Fruit fly (Drosophila melanogaster) whole organism, prepupa: ENCODE measurements around the gene Obp8a.
A peak's percentile ranks its signal among the peaks of the same experiment; 100 is the strongest.

ENCODE experiments used
- Blimp-1 ChIP-seq: fragments of 200-800 bp; sonication (Bioruptor generic); optimal IDR thresholded peaks from 3 replicates; lab custom pipeline; 2017; ENCODE audit warnings: missing biosample characterization, missing genetic modification characterization, mild to moderate bottlenecking, moderate library complexity, missing genetic modification reagents
- CG10631 ChIP-seq: fragments of 200-800 bp; sonication (Bioruptor generic); optimal IDR thresholded peaks from 2 replicates; lab custom pipeline; 2016; ENCODE audit warnings: missing biosample characterization, missing genetic modification characterization
- CG10669 ChIP-seq: fragments of 200-800 bp; sonication (Bioruptor generic); optimal IDR thresholded peaks from 3 replicates; lab custom pipeline; 2018; ENCODE audit warnings: missing biosample characterization, mild to moderate bottlenecking, missing genetic modification characterization, moderate library complexity
- CG11294 ChIP-seq: fragments of 200-800 bp; sonication (Bioruptor generic); IDR thresholded peaks from 2 replicates; pipeline ENCODE4 v1.3.6; 2022; ENCODE audit warnings: missing biosample characterization, missing genetic modification characterization
- CG11762 ChIP-seq: fragments of 200-800 bp; sonication (Bioruptor generic); optimal IDR thresholded peaks from 3 replicates; lab custom pipeline; 2016; ENCODE audit warnings: missing biosample characterization, missing genetic modification characterization; ENCODE audit not compliant: insufficient read depth
- CG11902 ChIP-seq: fragments of 200-800 bp; sonication (Bioruptor generic); optimal IDR thresholded peaks from 3 replicates; lab custom pipeline; 2016; ENCODE audit warnings: missing biosample characterization, missing genetic modification characterization
- CG15336 ChIP-seq: fragments of 200-800 bp; sonication (Bioruptor generic); IDR thresholded peaks from 2 replicates; pipeline ENCODE4 v1.3.6; 2022; ENCODE audit warnings: missing biosample characterization, missing genetic modification characterization
- CG3032 ChIP-seq: fragments of 200-800 bp; optimal IDR thresholded peaks from 2 replicates; lab custom pipeline; 2019; ENCODE audit warnings: missing biosample characterization, mild to moderate bottlenecking, missing genetic modification characterization, moderate library complexity
- CG31627 ChIP-seq: fragments of 200-800 bp; sonication (Bioruptor generic); optimal IDR thresholded peaks from 3 replicates; lab custom pipeline; 2016; ENCODE audit warnings: missing biosample characterization, missing genetic modification characterization
- CG32006 ChIP-seq: fragments of 200-800 bp; sonication (Bioruptor generic); optimal IDR thresholded peaks from 3 replicates; lab custom pipeline; 2017; ENCODE audit warnings: missing biosample characterization, mild to moderate bottlenecking, missing genetic modification characterization
- CG34406 ChIP-seq: fragments of 200-800 bp; sonication (Bioruptor generic); optimal IDR thresholded peaks from 3 replicates; lab custom pipeline; 2016; ENCODE audit warnings: missing biosample characterization, missing genetic modification characterization
- CG3919 ChIP-seq: fragments of 200-800 bp; sonication (Bioruptor generic); optimal IDR thresholded peaks from 3 replicates; lab custom pipeline; 2016; ENCODE audit warnings: missing biosample characterization, missing genetic modification characterization
- CG6163 ChIP-seq: fragments of 200-800 bp; sonication (Bioruptor generic); IDR thresholded peaks from 3 replicates; pipeline ENCODE4 v1.3.6; 2022; ENCODE audit warnings: missing biosample characterization, missing genetic modification characterization
- CG6276 ChIP-seq: fragments of 200-800 bp; sonication (Bioruptor generic); optimal IDR thresholded peaks from 2 replicates; lab custom pipeline; 2017; ENCODE audit warnings: missing biosample characterization, mild to moderate bottlenecking, missing genetic modification characterization
- CG6792 ChIP-seq: fragments of 200-800 bp; sonication (Bioruptor generic); optimal IDR thresholded peaks from 3 replicates; lab custom pipeline; 2016; ENCODE audit warnings: missing biosample characterization, missing genetic modification characterization
- CG6808 ChIP-seq: fragments of 200-800 bp; sonication (Bioruptor generic); optimal IDR thresholded peaks from 3 replicates; lab custom pipeline; 2017; ENCODE audit warnings: missing biosample characterization, missing genetic modification characterization, mild to moderate bottlenecking, moderate library complexity, missing genetic modification reagents
- CG6854 ChIP-seq: fragments of 200-800 bp; sonication (Bioruptor generic); optimal IDR thresholded peaks from 2 replicates; lab custom pipeline; 2017; ENCODE audit warnings: missing biosample characterization, mild to moderate bottlenecking, missing genetic modification characterization
- CG8119 ChIP-seq: fragments of 200-800 bp; sonication (Bioruptor generic); IDR thresholded peaks from 3 replicates; pipeline ENCODE4 v1.3.6; 2022; ENCODE audit warnings: missing biosample characterization, missing genetic modification characterization
- CG8319 ChIP-seq: fragments of 200-800 bp; sonication (Bioruptor generic); optimal IDR thresholded peaks from 3 replicates; lab custom pipeline; 2016; ENCODE audit warnings: missing biosample characterization, missing genetic modification characterization
- CG8632 ChIP-seq: fragments of 200-800 bp; sonication (Bioruptor generic); optimal IDR thresholded peaks from 3 replicates; lab custom pipeline; 2016; ENCODE audit warnings: missing biosample characterization, missing genetic modification characterization
- CG9139 ChIP-seq: fragments of 200-800 bp; sonication (Bioruptor generic); optimal IDR thresholded peaks from 3 replicates; lab custom pipeline; 2017; ENCODE audit warnings: missing biosample characterization, mild to moderate bottlenecking, missing genetic modification characterization
- Eip75B ChIP-seq: fragments of 200-800 bp; sonication (Bioruptor generic); optimal IDR thresholded peaks from 3 replicates; lab custom pipeline; 2016; ENCODE audit warnings: missing biosample characterization, missing genetic modification characterization
- Eip78C ChIP-seq: fragments of 200-800 bp; sonication (Bioruptor generic); peaks from one replicate; lab custom pipeline; 2016; ENCODE audit warnings: missing biosample characterization, missing genetic modification characterization
- Eip93F ChIP-seq: fragments of 200-800 bp; sonication (Bioruptor generic); optimal IDR thresholded peaks from 2 replicates; lab custom pipeline; 2016; ENCODE audit warnings: missing biosample characterization, mild to moderate bottlenecking, missing genetic modification characterization
- Ets21C ChIP-seq: fragments of 200-800 bp; sonication (Bioruptor generic); optimal IDR thresholded peaks from 3 replicates; lab custom pipeline; 2016; ENCODE audit warnings: missing biosample characterization, missing genetic modification characterization
- Gug ChIP-seq: fragments of 200-800 bp; sonication (Bioruptor generic); IDR thresholded peaks from 2 replicates; pipeline ENCODE4 v1.3.6; 2022; ENCODE audit warnings: missing biosample characterization, missing genetic modification characterization
- Hr39 ChIP-seq: fragments of 200-800 bp; sonication (Bioruptor generic); optimal IDR thresholded peaks from 2 replicates; lab custom pipeline; 2016; ENCODE audit warnings: missing biosample characterization, missing genetic modification characterization
- Hr4 ChIP-seq: fragments of 200-800 bp; sonication (Bioruptor generic); optimal IDR thresholded peaks from 3 replicates; lab custom pipeline; 2016; ENCODE audit warnings: missing biosample characterization, missing genetic modification characterization
- Lpt ChIP-seq: fragments of 200-800 bp; sonication (Bioruptor generic); optimal IDR thresholded peaks from 3 replicates; lab custom pipeline; 2016; ENCODE audit warnings: missing biosample characterization, missing genetic modification characterization
- Met ChIP-seq: fragments of 200-800 bp; sonication (Bioruptor generic); optimal IDR thresholded peaks from 3 replicates; lab custom pipeline; 2016; ENCODE audit warnings: missing biosample characterization, missing genetic modification characterization
- OdsH ChIP-seq: fragments of 200-800 bp; sonication (Bioruptor generic); optimal IDR thresholded peaks from 3 replicates; lab custom pipeline; 2016; ENCODE audit warnings: missing biosample characterization, missing genetic modification characterization
- Smox ChIP-seq: fragments of 200-800 bp; sonication (Bioruptor generic); optimal IDR thresholded peaks from 3 replicates; lab custom pipeline; 2016; ENCODE audit warnings: missing biosample characterization, missing genetic modification characterization
- Sox15 ChIP-seq: fragments of 200-800 bp; sonication (Bioruptor generic); optimal IDR thresholded peaks from 3 replicates; lab custom pipeline; 2016; ENCODE audit warnings: missing biosample characterization, missing genetic modification characterization
- achi ChIP-seq: fragments of 200-800 bp; sonication (Bioruptor generic); optimal IDR thresholded peaks from 3 replicates; lab custom pipeline; 2016; ENCODE audit warnings: missing biosample characterization, missing genetic modification characterization
- acj6 ChIP-seq: fragments of 200-800 bp; sonication (Bioruptor generic); optimal IDR thresholded peaks from 3 replicates; lab custom pipeline; 2016; ENCODE audit warnings: missing biosample characterization, missing genetic modification characterization
- dsx ChIP-seq: fragments of 200-800 bp; optimal IDR thresholded peaks from 3 replicates; lab custom pipeline; 2019; ENCODE audit warnings: missing biosample characterization, mild to moderate bottlenecking, missing genetic modification characterization, moderate library complexity; ENCODE audit not compliant: poor library complexity, severe bottlenecking
- eg ChIP-seq: fragments of 200-800 bp; sonication (Bioruptor generic); IDR thresholded peaks from 3 replicates; pipeline ENCODE4 v1.3.6; 2022; ENCODE audit warnings: missing biosample characterization, missing genetic modification characterization
- esn ChIP-seq: fragments of 200-800 bp; sonication (Bioruptor generic); optimal IDR thresholded peaks from 2 replicates; lab custom pipeline; 2016; ENCODE audit warnings: missing biosample characterization, mild to moderate bottlenecking, missing genetic modification characterization, moderate library complexity
- fd59A ChIP-seq: fragments of 200-800 bp; sonication (Bioruptor generic); optimal IDR thresholded peaks from 2 replicates; lab custom pipeline; 2017; ENCODE audit warnings: missing biosample characterization, mild to moderate bottlenecking, missing genetic modification characterization, missing genetic modification reagents
- fkh ChIP-seq: fragments of 200-800 bp; sonication (Bioruptor generic); optimal IDR thresholded peaks from 3 replicates; lab custom pipeline; 2017; ENCODE audit warnings: missing biosample characterization, mild to moderate bottlenecking, missing genetic modification characterization, moderate library complexity
- lz ChIP-seq: fragments of 200-800 bp; sonication (Bioruptor generic); optimal IDR thresholded peaks from 3 replicates; lab custom pipeline; 2016; ENCODE audit warnings: missing biosample characterization, missing genetic modification characterization
- net ChIP-seq: fragments of 200-800 bp; sonication (Bioruptor generic); optimal IDR thresholded peaks from 3 replicates; lab custom pipeline; 2016; ENCODE audit warnings: missing biosample characterization, missing genetic modification characterization
- pdm3 ChIP-seq: fragments of 200-800 bp; sonication (Bioruptor generic); optimal IDR thresholded peaks from 3 replicates; lab custom pipeline; 2016; ENCODE audit warnings: missing biosample characterization, missing genetic modification characterization
- salr ChIP-seq, 2 experiments: fragments of 200-800 bp; sonication (Bioruptor generic); optimal IDR thresholded peaks; 3 replicates each; lab custom pipeline; 2016 to 2018; ENCODE audit warnings: missing biosample characterization in 2 of 2, missing genetic modification characterization in 2 of 2, mild to moderate bottlenecking in 1 of 2
- spab ChIP-seq: fragments of 200-800 bp; sonication (Bioruptor generic); optimal IDR thresholded peaks from 2 replicates; lab custom pipeline; 2017; ENCODE audit warnings: missing biosample characterization, mild to moderate bottlenecking, missing genetic modification characterization, missing genetic modification reagents
- ss ChIP-seq, 2 experiments: fragments of 200-800 bp; sonication (Bioruptor generic); optimal IDR thresholded peaks; 2 replicates in 1 of 2; 3 replicates in 1 of 2; lab custom pipeline; 2017 to 2018; ENCODE audit warnings: mild to moderate bottlenecking in 2 of 2, missing biosample characterization in 2 of 2, missing genetic modification characterization in 2 of 2, moderate library complexity in 1 of 2
- topi ChIP-seq: fragments of 200-800 bp; sonication (Bioruptor generic); optimal IDR thresholded peaks from 3 replicates; lab custom pipeline; 2016; ENCODE audit warnings: missing biosample characterization, missing genetic modification characterization
- vri ChIP-seq: fragments of 200-800 bp; sonication (Bioruptor generic); optimal IDR thresholded peaks from 3 replicates; lab custom pipeline; 2016; ENCODE audit warnings: missing biosample characterization, mild to moderate bottlenecking, missing genetic modification characterization

Obp8a gene

DNA sequence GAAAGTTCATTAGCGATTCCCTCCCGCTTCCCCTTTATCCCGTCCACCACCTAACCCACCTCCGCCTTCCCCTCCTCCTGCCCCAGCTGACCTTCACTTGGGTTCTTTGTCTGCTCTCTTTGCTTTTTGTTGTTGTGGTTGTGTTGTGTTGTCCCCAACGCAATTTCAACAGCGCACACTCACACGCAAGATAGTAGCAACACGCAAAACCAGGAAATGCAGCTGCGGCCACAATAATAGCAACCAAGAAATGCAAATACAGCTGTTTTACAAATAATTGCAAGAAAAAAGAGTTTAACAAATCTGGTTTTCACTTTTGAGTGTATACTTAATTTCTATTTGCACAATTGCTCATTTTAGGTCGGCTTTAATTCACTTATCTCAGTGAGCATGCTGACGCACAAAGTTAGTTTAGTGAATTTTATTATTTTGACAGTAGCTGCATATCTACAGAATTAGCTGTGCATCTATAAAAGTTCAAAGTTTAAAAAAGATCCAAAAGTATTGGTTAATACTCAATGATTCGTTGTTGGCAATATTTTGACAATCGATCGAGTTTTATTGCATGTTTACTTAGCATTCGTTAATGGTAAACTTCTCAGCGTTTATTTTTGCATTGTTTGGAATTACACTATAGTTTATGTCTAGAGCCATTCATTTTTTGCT, 36.7 kb downstream of the Obp8a start (continued):
- peak; percentile 50 for TF ChIP-seq CG6276 (GFP tag; lab: Kevin White, UChicago)
- peak in 1 of 2 experiments; percentile 29 for TF ChIP-seq ss (GFP tag; optimal IDR thresholded peaks at IDR 0.05; lab: Kevin White, UChicago)
- TF ChIP-seq Met (GFP tag; lab: Kevin White, UChicago): peak; percentile 78
- TF ChIP-seq salr (GFP tag; optimal IDR thresholded peaks at IDR 0.05; lab: Kevin White, UChicago): peak; percentile 8 to 77
- TF ChIP-seq Eip93F: no peak
- peak; percentile 33 for TF ChIP-seq fkh (GFP tag; lab: Kevin White, UChicago)
- peak; percentile 24 for TF ChIP-seq CG11762 (GFP tag; lab: Kevin White, UChicago)
- peak; percentile 68 for TF ChIP-seq CG10669 (GFP tag; lab: Kevin White, UChicago)
- TF ChIP-seq Sox15 (GFP tag; lab: Kevin White, UChicago): peak; percentile 52
- no peak for TF ChIP-seq CG6854 (GFP tag; lab: Kevin White, UChicago)
- TF ChIP-seq dsx (GFP tag; lab: Kevin White, UChicago): peak; percentile 51
- TF ChIP-seq CG32006 (GFP tag; lab: Kevin White, UChicago): peak; percentile 74
- TF ChIP-seq CG15336: peak; percentile 52
- peak; percentile 78 for TF ChIP-seq CG6163 (GFP tag; lab: Robert Waterston, UW)
- TF ChIP-seq CG9139 (GFP tag; lab: Kevin White, UChicago): no peak
- peak; percentile 52 for TF ChIP-seq CG34406 (GFP tag; lab: Kevin White, UChicago)
- TF ChIP-seq eg: peak; percentile 67
- peak; percentile 49 for TF ChIP-seq CG10631 (GFP tag; lab: Kevin White, UChicago)
- peak; percentile 64 for TF ChIP-seq Smox (GFP tag; lab: Kevin White, UChicago)
- peak; percentile 45 for TF ChIP-seq acj6 (GFP tag; lab: Kevin White, UChicago)
- TF ChIP-seq lz (GFP tag; lab: Kevin White, UChicago): peak; percentile 85
- TF ChIP-seq CG11902 (GFP tag; lab: Kevin White, UChicago): peak; percentile 59
- peak; percentile 63 for TF ChIP-seq CG3919
- TF ChIP-seq spab (GFP tag; lab: Kevin White, UChicago): peak; percentile 31
- peak; percentile 31; the same call in 1 of the 2 replicates for TF ChIP-seq CG11294 (GFP tag; lab: Robert Waterston, UW)
- peak; percentile 45 for TF ChIP-seq Eip75B (GFP tag; lab: Kevin White, UChicago)
- peak; percentile 54 for TF ChIP-seq Hr4
- TF ChIP-seq CG31627: peak; percentile 67
- TF ChIP-seq vri (GFP tag; lab: Kevin White, UChicago): peak; percentile 57
- no peak for TF ChIP-seq Lpt (GFP tag; lab: Kevin White, UChicago)
- TF ChIP-seq Blimp-1: peak; percentile 10
- TF ChIP-seq esn: peak; percentile 78
- peak; percentile 58 for TF ChIP-seq Gug (GFP tag; lab: Robert Waterston, UW)
- TF ChIP-seq Hr39: peak; percentile 74
- TF ChIP-seq CG3032 (tag; lab: Kevin White, UChicago): peak; percentile 60

- peak; percentile 13 for TF ChIP-seq vri (GFP tag; lab: Kevin White, UChicago)
- peak; percentile 53 for TF ChIP-seq Eip78C (GFP tag; lab: Kevin White, UChicago)
- TF ChIP-seq CG8632 (GFP tag; lab: Kevin White, UChicago): peak; percentile 1
- TF ChIP-seq topi: peak; percentile 12
- peak; percentile 15 for TF ChIP-seq pdm3 (GFP tag; lab: Kevin White, UChicago)
- TF ChIP-seq CG6163 (GFP tag; lab: Robert Waterston, UW): peak; percentile 57; the same call in 2 of the 3 replicates
- TF ChIP-seq OdsH (GFP tag; lab: Kevin White, UChicago): no peak
- peak; percentile 13 for TF ChIP-seq dsx (GFP tag; lab: Kevin White, UChicago)
- no peak for TF ChIP-seq achi (GFP tag; lab: Kevin White, UChicago)
- no peak for TF ChIP-seq Ets21C (GFP tag; lab: Kevin White, UChicago)
- no peak for TF ChIP-seq CG8319 (GFP tag; lab: Kevin White, UChicago)
- TF ChIP-seq CG8119 (GFP tag; lab: Robert Waterston, UW): peak; percentile 45
- no peak for TF ChIP-seq CG3032 (tag; lab: Kevin White, UChicago)
- no peak for TF ChIP-seq fd59A (GFP tag; lab: Kevin White, UChicago)
- TF ChIP-seq CG9139 (GFP tag; lab: Kevin White, UChicago): peak; percentile 46
- TF ChIP-seq CG3919: no peak
- no peak for TF ChIP-seq CG6792
- peak; percentile 12 for TF ChIP-seq lz (GFP tag; lab: Kevin White, UChicago)
- TF ChIP-seq CG31627: no peak
- TF ChIP-seq CG10669 (GFP tag; lab: Kevin White, UChicago): no peak
- no peak for TF ChIP-seq CG6276 (GFP tag; lab: Kevin White, UChicago)
- TF ChIP-seq net (GFP tag; lab: Kevin White, UChicago): no peak
- TF ChIP-seq CG6808 (GFP tag; lab: Kevin White, UChicago): peak; percentile 34
These were observed 37.5 kb downstream of the Obp8a start for dm6 chrX:9252051-9252708.
